Worm (Caenorhabditis elegans) whole organism, mixed stage, embryonic: ENCODE measurements around the gene fbxb-112.
"Not testable (repeated sequence)": the region's sequence is repeated elsewhere in the genome, so short reads cannot be mapped to it uniquely, and the experiment has no call there.

Source experiments
- blmp-1 ChIP-seq: fragments of 150-350 bp; optimal IDR thresholded peaks from 2 replicates; lab custom pipeline; 2014; ENCODE audit warnings: missing biosample characterization, missing genetic modification characterization
- lin-13 ChIP-seq: fragments of 150-350 bp; optimal IDR thresholded peaks from 2 replicates; lab custom pipeline; 2014; ENCODE audit warnings: missing biosample characterization, missing genetic modification characterization
- lsy-2 ChIP-seq: fragments of 150-350 bp; optimal IDR thresholded peaks from 2 replicates; lab custom pipeline; 2014; ENCODE audit warnings: missing biosample characterization, missing genetic modification characterization

- TF ChIP-seq lin-13, lsy-2, blmp-1 (tag; lab: Kevin White, UChicago): not testable (repeated sequence)
Measured at ce11 chrII:3464580-3464979, 26.3 kb upstream of the fbxb-112 start, which contains the start of gene C16C8.10.
